Fruit fly (Drosophila melanogaster): ENCODE data around the gene CG6067.

dm6 chrX:5926718-5927117, 28.7 kb upstream of the CG6067 start:
- TF ChIP-seq usp (GFP tag; optimal IDR thresholded peaks at IDR 0.05): no peak
- TF ChIP-seq dsf (GFP tag; optimal IDR thresholded peaks at IDR 0.05; ENCODE audit: borderline replicate concordance): no peak
- no peak for TF ChIP-seq sage (GFP tag; optimal IDR thresholded peaks at IDR 0.05)
